Fruit fly (Drosophila melanogaster): ENCODE measurements around the gene CheA87a.

Gene CheA87a

DNA sequence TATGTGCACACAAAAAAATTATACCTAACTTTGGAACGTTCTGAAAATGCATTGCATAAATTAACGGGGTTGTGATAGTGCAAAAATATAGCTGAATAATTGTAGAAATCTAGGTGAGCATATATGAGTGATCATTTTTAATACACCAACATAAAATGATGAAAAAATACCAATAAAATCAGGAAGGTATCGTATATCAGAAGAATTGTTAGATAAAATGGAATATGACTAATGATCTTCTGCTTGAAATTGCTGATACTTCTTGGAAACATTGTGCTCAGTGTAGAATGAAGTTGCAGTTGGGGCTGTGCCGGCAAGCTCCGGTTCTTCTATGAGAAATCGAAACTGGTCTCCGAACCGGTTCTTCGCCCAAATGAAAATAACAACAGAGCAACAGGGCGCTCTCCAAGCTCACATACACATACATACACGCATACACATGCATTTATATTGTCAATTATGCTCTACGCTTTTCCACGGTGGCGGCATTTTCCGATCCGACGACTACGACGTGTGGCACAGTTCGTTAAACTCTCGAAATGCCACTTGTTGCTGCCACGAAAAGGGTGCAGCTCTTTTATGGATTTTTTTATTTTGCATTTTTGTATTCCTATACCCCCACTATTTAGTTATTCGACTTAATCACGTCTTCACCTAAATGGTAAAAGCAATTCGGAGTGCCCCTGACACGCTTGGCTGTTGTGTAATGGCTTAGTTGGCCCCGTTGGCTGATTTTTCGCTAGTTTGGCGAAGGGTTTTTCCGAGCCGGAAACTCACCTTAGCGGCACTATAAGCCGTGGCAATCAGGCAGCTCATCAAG is 31.7 kb downstream of the CheA87a start (continued):
- TF ChIP-seq CG7786 (GFP tag; optimal IDR thresholded peaks at IDR 0.05), result peak; percentile 91
- peak; percentile 89 for TF ChIP-seq Chrac-16 (GFP tag; optimal IDR thresholded peaks at IDR 0.05)
- peak; percentile 88 for TF ChIP-seq Dek (tag; optimal IDR thresholded peaks at IDR 0.05)
- TF ChIP-seq CG11247 (GFP tag; IDR thresholded peaks at IDR 0.05), result peak; percentile 60
- TF ChIP-seq Mes4 (GFP tag; optimal IDR thresholded peaks at IDR 0.05), result peak; percentile 83
- TF ChIP-seq disco-r (GFP tag; optimal IDR thresholded peaks at IDR 0.05), result peak; percentile 82
- peak; percentile 70 for TF ChIP-seq CG5953 (GFP tag; IDR thresholded peaks at IDR 0.05)
- peak; percentile 92 for TF ChIP-seq phol (tag; optimal IDR thresholded peaks at IDR 0.05)
- TF ChIP-seq Ssrp (tag; optimal IDR thresholded peaks at IDR 0.05), result peak; percentile 92
- peak; percentile 63 for TF ChIP-seq CG6854 (GFP tag; optimal IDR thresholded peaks at IDR 0.05)
- TF ChIP-seq CG17912 (GFP tag; optimal IDR thresholded peaks at IDR 0.05), result peak; percentile 9
- TF ChIP-seq CG10462 (GFP tag; optimal IDR thresholded peaks at IDR 0.05), result peak; percentile 86
- peak; percentile 93 for TF ChIP-seq CG17829 (tag; optimal IDR thresholded peaks at IDR 0.05)
- peak; percentile 25 to 26 for TF ChIP-seq Trl (optimal IDR thresholded peaks at IDR 0.05)
- peak; percentile 88 for TF ChIP-seq Trl (GFP tag; optimal IDR thresholded peaks at IDR 0.05)
- peak; percentile 71 for TF ChIP-seq D19B (GFP tag; optimal IDR thresholded peaks at IDR 0.05)
- TF ChIP-seq CG11695 (GFP tag; IDR thresholded peaks at IDR 0.05), result peak; percentile 91
- TF ChIP-seq CG17359 (tag; optimal IDR thresholded peaks at IDR 0.05), result peak; percentile 82
- no peak for TF ChIP-seq Scr (GFP tag; IDR thresholded peaks at IDR 0.05; ENCODE audit: partially characterized antibody)
- TF ChIP-seq CG14860 (GFP tag; IDR thresholded peaks at IDR 0.05; ENCODE audit: partially characterized antibody), result no peak
- peak; percentile 70 for TF ChIP-seq CG12299 (tag; optimal IDR thresholded peaks at IDR 0.05)
- TF ChIP-seq vnd (GFP tag; IDR thresholded peaks at IDR 0.05; ENCODE audit: partially characterized antibody), result no peak
- peak; percentile 76 for TF ChIP-seq sug (tag; optimal IDR thresholded peaks at IDR 0.05)
- TF ChIP-seq caup (GFP tag; optimal IDR thresholded peaks at IDR 0.05; ENCODE audit: severe bottlenecking), result peak; percentile 84
- 0 out of 2 replicates have a peak, but pooled peaks have one; percentile 23 for TF ChIP-seq dati (GFP tag; IDR thresholded peaks at IDR 0.05)
- TF ChIP-seq CG18011 (GFP tag; optimal IDR thresholded peaks at IDR 0.05), result peak; percentile 64
- TF ChIP-seq Bteb2 (GFP tag; optimal IDR thresholded peaks at IDR 0.05), result peak; percentile 89
- TF ChIP-seq fru (optimal IDR thresholded peaks at IDR 0.05), result no peak
- no peak for TF ChIP-seq CG15479 (GFP tag; optimal IDR thresholded peaks at IDR 0.05)
- peak; percentile 83 for TF ChIP-seq CG4854 (GFP tag; optimal IDR thresholded peaks at IDR 0.05)
- peak; percentile 94 for TF ChIP-seq nmo (GFP tag; optimal IDR thresholded peaks at IDR 0.05)
- peak; percentile 68 for TF ChIP-seq E2f2 (GFP tag; IDR thresholded peaks at IDR 0.05)
- TF ChIP-seq CG31224 (GFP tag; IDR thresholded peaks at IDR 0.05), result peak; percentile 77
- TF ChIP-seq Vsx1 (GFP tag; optimal IDR thresholded peaks at IDR 0.05), result peak; percentile 81
- no peak for TF ChIP-seq CG8478 (optimal IDR thresholded peaks at IDR 0.05)
- TF ChIP-seq aop (GFP tag; IDR thresholded peaks at IDR 0.05), result no peak
- peak; percentile 94 for TF ChIP-seq CG7556 (GFP tag; optimal IDR thresholded peaks at IDR 0.05)
- TF ChIP-seq mirr (GFP tag; optimal IDR thresholded peaks at IDR 0.05), result peak; percentile 23
- peak; percentile 85 for TF ChIP-seq CG17568 (GFP tag; optimal IDR thresholded peaks at IDR 0.05)
- TF ChIP-seq seq (GFP tag; IDR thresholded peaks at IDR 0.05), result peak; percentile 92
- TF ChIP-seq CG30431 (GFP tag; optimal IDR thresholded peaks at IDR 0.05), result peak; percentile 84
- TF ChIP-seq Lpt (GFP tag; optimal IDR thresholded peaks at IDR 0.05), result no peak
- TF ChIP-seq ash1 (GFP tag; optimal IDR thresholded peaks at IDR 0.05), result no peak
- peak; percentile 87 for TF ChIP-seq oc (tag; optimal IDR thresholded peaks at IDR 0.05)
- peak; percentile 74 for TF ChIP-seq Nf-YC (tag; optimal IDR thresholded peaks at IDR 0.05)
- peak; percentile 96 for TF ChIP-seq gem (tag; optimal IDR thresholded peaks at IDR 0.05)
- peak; percentile 86 for TF ChIP-seq Rfx (GFP tag; IDR thresholded peaks at IDR 0.05)
- TF ChIP-seq nerfin-2 (GFP tag; IDR thresholded peaks at IDR 0.05; ENCODE audit: partially characterized antibody), result no peak
- no peak for TF ChIP-seq Optix (GFP tag; IDR thresholded peaks at IDR 0.05)
- TF ChIP-seq CG7839 (tag; optimal IDR thresholded peaks at IDR 0.05), result peak; percentile 95

Data from whole organism, embryonic.